Fruit fly (Drosophila melanogaster) whole organism, embryonic: ENCODE data around the gene scyl.

Experiments
- Aef1 ChIP-seq: fragments of 200-800 bp; sonication (Bioruptor generic); IDR thresholded peaks from 3 replicates; pipeline ENCODE4 v1.3.6; 2022; ENCODE audit warnings: missing biosample characterization, missing genetic modification characterization
- CG10431 ChIP-seq: fragments of 200-800 bp; sonication (Bioruptor generic); optimal IDR thresholded peaks from 3 replicates; lab custom pipeline; 2018; ENCODE audit warnings: missing biosample characterization, mild to moderate bottlenecking, missing genetic modification characterization
- CG11085 ChIP-seq: fragments of 200-800 bp; sonication (Bioruptor generic); IDR thresholded peaks from 2 replicates; pipeline ENCODE4 v1.3.6; 2022; ENCODE audit warnings: missing biosample characterization, missing genetic modification characterization
- CG11723 ChIP-seq: fragments of 200-800 bp; sonication (Bioruptor generic); optimal IDR thresholded peaks from 2 replicates; lab custom pipeline; 2017; ENCODE audit warnings: missing biosample characterization, mild to moderate bottlenecking, missing genetic modification characterization
- CG12071 ChIP-seq: fragments of 200-800 bp; sonication (Bioruptor generic); optimal IDR thresholded peaks from 3 replicates; lab custom pipeline; 2018; ENCODE audit warnings: missing biosample characterization, mild to moderate bottlenecking, missing genetic modification characterization
- CG12104 ChIP-seq: fragments of 200-800 bp; sonication (Bioruptor generic); optimal IDR thresholded peaks from 3 replicates; lab custom pipeline; 2016; ENCODE audit warnings: missing biosample characterization, missing genetic modification characterization
- CG17612 ChIP-seq: fragments of 200-800 bp; sonication (Bioruptor generic); IDR thresholded peaks from 2 replicates; pipeline ENCODE4 v1.3.6; 2022; ENCODE audit warnings: missing biosample characterization, missing genetic modification characterization
- CG18599 ChIP-seq: fragments of 200-800 bp; sonication (Bioruptor generic); optimal IDR thresholded peaks from 3 replicates; lab custom pipeline; 2017; ENCODE audit warnings: missing biosample characterization, missing genetic modification characterization, mild to moderate bottlenecking, moderate library complexity, missing genetic modification reagents
- CG30431 ChIP-seq: fragments of 200-800 bp; sonication (Bioruptor generic); optimal IDR thresholded peaks from 2 replicates; lab custom pipeline; 2017; ENCODE audit warnings: missing biosample characterization, missing genetic modification characterization
- CG32532 ChIP-seq: fragments of 200-800 bp; sonication (Bioruptor generic); IDR thresholded peaks from 2 replicates; pipeline ENCODE4 v1.3.6; 2022; ENCODE audit warnings: missing biosample characterization, missing genetic modification characterization
- CG4328 ChIP-seq: fragments of 200-800 bp; sonication (Bioruptor generic); optimal IDR thresholded peaks from 3 replicates; lab custom pipeline; 2017; ENCODE audit warnings: missing biosample characterization, missing genetic modification reagents, missing genetic modification characterization
- CG7745 ChIP-seq: fragments of 200-800 bp; sonication (Bioruptor generic); optimal IDR thresholded peaks from 2 replicates; lab custom pipeline; 2018; ENCODE audit warnings: missing biosample characterization, mild to moderate bottlenecking, missing genetic modification characterization, moderate library complexity
- CG7963 ChIP-seq: fragments of 200-800 bp; sonication (Bioruptor generic); IDR thresholded peaks from 3 replicates; pipeline ENCODE4 v1.3.6; 2022; ENCODE audit warnings: missing biosample characterization, missing genetic modification characterization; ENCODE audit not compliant: partially characterized antibody
- CG9437 ChIP-seq: fragments of 200-800 bp; sonication (Bioruptor generic); optimal IDR thresholded peaks from 2 replicates; lab custom pipeline; 2018; ENCODE audit warnings: missing biosample characterization, mild to moderate bottlenecking, missing genetic modification characterization
- CG9797 ChIP-seq: fragments of 200-800 bp; sonication (Bioruptor generic); optimal IDR thresholded peaks from 3 replicates; lab custom pipeline; 2018; ENCODE audit warnings: missing biosample characterization, mild to moderate bottlenecking, missing genetic modification characterization
- Dip2 ChIP-seq: fragments of 200-800 bp; sonication (Bioruptor generic); IDR thresholded peaks from 2 replicates; pipeline ENCODE4 v1.3.6; 2022; ENCODE audit warnings: missing biosample characterization, missing genetic modification characterization
- Dp ChIP-seq: fragments of 200-800 bp; sonication (Bioruptor generic); optimal IDR thresholded peaks from 2 replicates; lab custom pipeline; 2018; ENCODE audit warnings: missing biosample characterization, mild to moderate bottlenecking, missing genetic modification characterization, moderate library complexity
- Ets97D ChIP-seq: fragments of 200-800 bp; sonication (Bioruptor generic); optimal IDR thresholded peaks from 3 replicates; lab custom pipeline; 2016; ENCODE audit warnings: missing biosample characterization, missing genetic modification characterization
- HHEX ChIP-seq: fragments of 200-800 bp; sonication (Bioruptor generic); optimal IDR thresholded peaks from 3 replicates; lab custom pipeline; 2017; ENCODE audit warnings: missing biosample characterization, mild to moderate bottlenecking, missing genetic modification characterization, missing genetic modification reagents
- HLHmδ ChIP-seq: fragments of 200-800 bp; sonication (Bioruptor generic); optimal IDR thresholded peaks from 2 replicates; lab custom pipeline; 2018; ENCODE audit warnings: missing biosample characterization, mild to moderate bottlenecking, missing genetic modification characterization, moderate library complexity
- Hmx ChIP-seq: fragments of 200-800 bp; sonication (Bioruptor generic); optimal IDR thresholded peaks from 2 replicates; lab custom pipeline; 2016; ENCODE audit warnings: missing biosample characterization, missing genetic modification characterization
- Jarid2 ChIP-seq: fragments of 200-800 bp; sonication (Bioruptor generic); optimal IDR thresholded peaks from 3 replicates; lab custom pipeline; 2017; ENCODE audit warnings: mild to moderate bottlenecking, missing biosample characterization, missing genetic modification reagents, missing genetic modification characterization
- Lpt ChIP-seq: fragments of >200 bp; optimal IDR thresholded peaks from 2 replicates; lab custom pipeline; 2018; ENCODE audit warnings: missing biosample characterization, missing genetic modification characterization
- MESR4 ChIP-seq: fragments of 200-800 bp; sonication (Bioruptor generic); optimal IDR thresholded peaks from 2 replicates; lab custom pipeline; 2018; ENCODE audit warnings: missing biosample characterization, mild to moderate bottlenecking, missing genetic modification characterization, moderate library complexity
- Opbp ChIP-seq: fragments of 200-800 bp; sonication (Bioruptor generic); IDR thresholded peaks from 3 replicates; pipeline ENCODE4 v1.3.6; 2022; ENCODE audit warnings: missing biosample characterization, missing genetic modification characterization; ENCODE audit not compliant: partially characterized antibody
- Pdp1 ChIP-seq, 2 experiments: fragments of 200-800 bp; sonication (Bioruptor generic); optimal IDR thresholded peaks; 3 replicates each; lab custom pipeline; 2016; ENCODE audit warnings: missing biosample characterization in 2 of 2, missing genetic modification characterization in 2 of 2, mild to moderate bottlenecking in 1 of 2, moderate library complexity in 1 of 2
- Six4 ChIP-seq: fragments of 200-800 bp; sonication (Bioruptor generic); optimal IDR thresholded peaks from 2 replicates; lab custom pipeline; 2016; ENCODE audit warnings: missing biosample characterization, missing genetic modification characterization
- TFAM ChIP-seq: fragments of 200-800 bp; sonication (Bioruptor generic); optimal IDR thresholded peaks from 2 replicates; lab custom pipeline; 2017; ENCODE audit warnings: missing biosample characterization, missing genetic modification characterization, inconsistent platforms
- Tbp ChIP-seq: fragments of >200 bp; optimal IDR thresholded peaks from 2 replicates; lab custom pipeline; 2018; ENCODE audit warnings: missing biosample characterization, missing genetic modification characterization
- Vsx1 ChIP-seq: fragments of 200-800 bp; sonication (Bioruptor generic); optimal IDR thresholded peaks from 2 replicates; lab custom pipeline; 2017; ENCODE audit warnings: missing biosample characterization, mild to moderate bottlenecking, missing genetic modification characterization, missing genetic modification reagents
- ase ChIP-seq: fragments of 200-800 bp; sonication (Bioruptor generic); IDR thresholded peaks from 3 replicates; pipeline ENCODE4 v1.3.6; 2022; ENCODE audit warnings: missing biosample characterization, missing genetic modification characterization
- bcd ChIP-seq: fragments of 200-800 bp; sonication (Bioruptor generic); optimal IDR thresholded peaks from 2 replicates; lab custom pipeline; 2017; ENCODE audit warnings: missing biosample characterization, mild to moderate bottlenecking, missing genetic modification characterization
- dimm ChIP-seq: fragments of 200-800 bp; sonication (Bioruptor generic); IDR thresholded peaks from 2 replicates; pipeline ENCODE4 v1.3.6; 2022; ENCODE audit warnings: missing biosample characterization, missing genetic modification characterization
- hb ChIP-seq: fragments of 200-800 bp; sonication (Bioruptor generic); IDR thresholded peaks from 3 replicates; pipeline ENCODE4 v1.3.6; 2022; ENCODE audit warnings: missing biosample characterization, missing genetic modification characterization; ENCODE audit not compliant: partially characterized antibody
- insv ChIP-seq, 2 experiments: fragments of 200-800 bp; sonication (Bioruptor generic); optimal IDR thresholded peaks; 3 replicates each; lab custom pipeline; 2016 to 2018; ENCODE audit warnings: missing biosample characterization in 2 of 2, missing genetic modification characterization in 2 of 2
- lab ChIP-seq: fragments of 200-800 bp; sonication (Bioruptor generic); optimal IDR thresholded peaks from 3 replicates; lab custom pipeline; 2017; ENCODE audit warnings: missing biosample characterization, missing genetic modification characterization, mild to moderate bottlenecking, moderate library complexity, missing genetic modification reagents
- lola ChIP-seq, 3 experiments: fragments of >200 bp in 2 of 3; fragments of 200-800 bp in 1 of 3; sonication (Bioruptor generic) in 1 of 3; optimal IDR thresholded peaks; 2 replicates each; lab custom pipeline; 2017 to 2019; ENCODE audit warnings: missing biosample characterization in 3 of 3, missing genetic modification characterization in 3 of 3, mild to moderate bottlenecking in 1 of 3, moderate library complexity in 1 of 3
- peb ChIP-seq: fragments of 200-800 bp; sonication (Bioruptor generic); IDR thresholded peaks from 2 replicates; pipeline ENCODE4 v1.3.6; 2022; ENCODE audit warnings: missing biosample characterization, missing genetic modification characterization
- pfk ChIP-seq: fragments of 200-800 bp; sonication (Bioruptor generic); optimal IDR thresholded peaks from 2 replicates; lab custom pipeline; 2018; ENCODE audit warnings: missing biosample characterization, mild to moderate bottlenecking, missing genetic modification characterization, moderate library complexity
- pho ChIP-seq: fragments of 200-800 bp; sonication (Bioruptor generic); optimal IDR thresholded peaks from 2 replicates; lab custom pipeline; 2016; ENCODE audit warnings: missing biosample characterization, missing genetic modification characterization
- sd ChIP-seq: fragments of 200-800 bp; sonication (Bioruptor generic); optimal IDR thresholded peaks from 3 replicates; lab custom pipeline; 2018; ENCODE audit warnings: missing biosample characterization, mild to moderate bottlenecking, missing genetic modification characterization, moderate library complexity
- tio ChIP-seq: fragments of 200-800 bp; sonication (Bioruptor generic); optimal IDR thresholded peaks from 2 replicates; lab custom pipeline; 2017; ENCODE audit warnings: missing biosample characterization, missing genetic modification characterization, inconsistent platforms
- ttk ChIP-seq: fragments of 200-800 bp; sonication (Bioruptor generic); IDR thresholded peaks from 2 replicates; pipeline ENCODE4 v2.1.2; 2022; ENCODE audit warnings: missing biosample characterization, missing genetic modification characterization
- unpg ChIP-seq: fragments of 200-800 bp; sonication (Bioruptor generic); optimal IDR thresholded peaks from 3 replicates; lab custom pipeline; 2018; ENCODE audit warnings: missing biosample characterization, mild to moderate bottlenecking, missing genetic modification characterization, moderate library complexity
- vfl ChIP-seq: fragments of 200-800 bp; sonication (Bioruptor generic); optimal IDR thresholded peaks from 2 replicates; lab custom pipeline; 2016; ENCODE audit warnings: missing biosample characterization, missing genetic modification characterization
- vnd ChIP-seq: fragments of 200-800 bp; sonication (Bioruptor generic); IDR thresholded peaks from 3 replicates; pipeline ENCODE4 v1.3.6; 2022; ENCODE audit warnings: missing biosample characterization, missing genetic modification characterization; ENCODE audit not compliant: partially characterized antibody
- z ChIP-seq: fragments of 200-800 bp; sonication (Bioruptor generic); IDR thresholded peaks from 3 replicates; pipeline ENCODE4 v1.3.6; 2022; ENCODE audit warnings: missing biosample characterization, missing genetic modification characterization
- zfh1 ChIP-seq: fragments of 200-800 bp; sonication (Bioruptor generic); IDR thresholded peaks from 3 replicates; pipeline ENCODE4 v1.3.6; 2022; ENCODE audit warnings: missing biosample characterization, missing genetic modification characterization

The scyl gene

DNA sequence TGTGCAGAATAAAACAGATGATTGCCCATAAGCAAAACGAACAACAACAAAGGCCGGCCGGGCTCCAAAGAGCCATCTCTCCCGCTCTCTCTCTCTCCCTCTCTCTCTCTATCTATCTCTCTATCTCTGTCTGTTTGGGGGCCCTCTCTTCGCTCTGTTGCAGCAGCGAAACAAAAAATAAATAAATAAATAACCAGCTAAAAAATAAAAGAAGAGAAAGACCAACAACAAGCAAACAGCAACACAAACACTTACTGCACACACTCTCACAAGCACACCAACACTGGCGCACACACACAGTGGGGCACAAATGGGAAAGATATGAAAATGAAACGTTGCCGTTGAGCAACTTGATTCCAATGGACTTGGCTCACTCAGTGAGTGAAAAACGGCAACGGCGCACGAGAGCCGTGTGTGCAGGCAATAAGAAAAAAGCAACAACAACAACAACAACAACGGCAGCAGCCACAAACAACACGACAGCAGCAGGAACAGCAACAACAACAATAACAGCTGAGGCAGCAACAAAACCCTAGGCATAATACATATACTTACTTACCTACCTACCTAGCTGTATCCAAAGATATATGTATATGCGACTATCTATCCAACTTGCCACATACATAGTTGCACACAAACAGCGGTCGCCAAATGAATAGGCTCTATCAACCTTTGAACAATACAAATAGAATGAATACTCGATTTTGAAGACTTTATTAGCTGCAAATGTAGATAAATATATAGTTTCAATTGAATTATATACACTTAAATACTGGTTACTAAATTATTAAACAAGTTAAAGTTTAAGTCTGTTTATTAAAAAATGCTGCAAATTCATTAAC is 5.8 kb upstream of the scyl start (continued):
- TF ChIP-seq sd (tag; lab: Kevin White, UChicago) = peak; percentile 9
- TF ChIP-seq Jarid2 (GFP tag; lab: Kevin White, UChicago) = peak; percentile 28
- no peak for TF ChIP-seq ase
- peak; percentile 69 for TF ChIP-seq pfk (GFP tag; lab: Kevin White, UChicago)
- TF ChIP-seq pho = no peak
- peak; percentile 49 for TF ChIP-seq CG10431 (GFP tag; lab: Kevin White, UChicago)
- TF ChIP-seq vnd = no peak
- peak; percentile 53 for TF ChIP-seq Aef1
- TF ChIP-seq CG11723 = no peak
- no peak for TF ChIP-seq lola (GFP tag; optimal IDR thresholded peaks at IDR 0.05; lab: Kevin White, UChicago)
- no peak for TF ChIP-seq unpg (GFP tag; lab: Kevin White, UChicago)
- no peak for TF ChIP-seq CG12104 (GFP tag; lab: Kevin White, UChicago)
- peak; percentile 7 for TF ChIP-seq vfl
- TF ChIP-seq CG12071 (GFP tag; lab: Kevin White, UChicago) = no peak
- no peak for TF ChIP-seq TFAM (GFP tag; lab: Kevin White, UChicago)
- TF ChIP-seq Dp = no peak
- TF ChIP-seq z (GFP tag; lab: Robert Waterston, UW) = peak; percentile 93
- no peak for TF ChIP-seq Ets97D
- peak; percentile 69 for TF ChIP-seq lab
- TF ChIP-seq zfh1 = no peak
- TF ChIP-seq ttk = no peak
- peak; percentile 2 for TF ChIP-seq CG4328 (GFP tag; lab: Kevin White, UChicago)
- TF ChIP-seq CG17612 (GFP tag; lab: Robert Waterston, UW) = no peak
- no peak for TF ChIP-seq CG11085 (GFP tag; lab: Robert Waterston, UW)
- TF ChIP-seq Pdp1 (GFP tag; optimal IDR thresholded peaks at IDR 0.05; lab: Kevin White, UChicago) = peak in 1 of 2 experiments; percentile 14
- no peak for TF ChIP-seq CG9797 (GFP tag; lab: Kevin White, UChicago)
- no peak for TF ChIP-seq Opbp (GFP tag; lab: Robert Waterston, UW)
- TF ChIP-seq Lpt (GFP tag; lab: Kevin White, UChicago) = no peak
- TF ChIP-seq Vsx1 (GFP tag; lab: Kevin White, UChicago) = peak; percentile 34
- TF ChIP-seq CG32532 (GFP tag; lab: Robert Waterston, UW) = peak; percentile 35; the same call in 1 of the 2 replicates
- TF ChIP-seq Six4 (GFP tag; lab: Kevin White, UChicago) = no peak
- TF ChIP-seq MESR4 (GFP tag; lab: Kevin White, UChicago) = no peak
- peak in 1 of 2 experiments; percentile 62 for TF ChIP-seq insv (GFP tag; optimal IDR thresholded peaks at IDR 0.05; lab: Kevin White, UChicago)
- TF ChIP-seq bcd (GFP tag; lab: Kevin White, UChicago) = no peak
- TF ChIP-seq CG30431 (GFP tag; lab: Kevin White, UChicago) = no peak
- TF ChIP-seq CG7963 = no peak
- TF ChIP-seq CG9437 (GFP tag; lab: Kevin White, UChicago) = no peak
- peak; percentile 52 for TF ChIP-seq CG7745 (tag; lab: Kevin White, UChicago)
- no peak for TF ChIP-seq dimm (GFP tag; lab: Robert Waterston, UW)
- no peak for TF ChIP-seq HHEX (GFP tag; lab: Kevin White, UChicago)
- TF ChIP-seq Dip2 (GFP tag; lab: Robert Waterston, UW) = no peak
- no peak for TF ChIP-seq tio
- TF ChIP-seq CG18599 (GFP tag; lab: Kevin White, UChicago) = peak; percentile 59
- no peak for TF ChIP-seq Hmx (GFP tag; lab: Kevin White, UChicago)
- TF ChIP-seq HLHmδ (GFP tag; lab: Kevin White, UChicago) = peak; percentile 49
- no peak for TF ChIP-seq hb (GFP tag; lab: Robert Waterston, UW)
- TF ChIP-seq Tbp (GFP tag; lab: Kevin White, UChicago) = no peak
- no peak for TF ChIP-seq peb (GFP tag; lab: Robert Waterston, UW)
